Worm (Caenorhabditis elegans): Measurements from ENCODE around the gene K09C8.2.

DNA sequence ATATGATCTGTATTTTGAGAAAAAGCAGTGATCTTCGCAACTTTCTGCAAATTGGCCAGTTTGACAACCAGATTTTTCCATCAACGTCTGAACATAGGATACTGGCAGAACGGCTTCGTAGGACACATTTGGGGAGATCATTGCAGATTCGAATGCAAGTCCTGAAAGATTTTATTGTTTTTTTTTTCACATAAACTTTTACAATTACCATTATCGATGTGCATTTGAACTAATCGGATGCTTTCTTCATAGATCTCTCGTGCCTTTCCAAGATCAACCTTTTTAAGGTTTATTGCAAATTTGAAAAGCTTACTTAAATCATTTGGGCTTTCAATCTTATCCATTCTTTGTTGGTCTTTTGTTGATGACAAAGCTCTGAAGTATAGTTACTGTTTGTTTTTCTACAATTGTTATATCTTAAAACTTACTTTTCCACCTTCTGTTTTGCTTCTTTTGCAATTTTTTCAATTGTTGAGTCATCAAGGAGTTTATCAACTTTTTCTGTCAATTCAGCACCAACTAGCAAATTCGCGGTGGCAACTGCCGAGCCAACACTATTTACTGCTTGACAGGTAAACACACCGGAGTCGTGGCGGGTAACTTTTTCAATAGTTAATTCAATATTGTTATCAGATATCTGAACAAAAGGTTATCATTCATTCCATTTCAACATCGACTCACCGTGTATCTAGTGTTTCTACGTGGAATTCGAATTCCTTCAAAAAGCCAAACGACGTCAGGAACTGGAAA is 17.4 kb downstream of the K09C8.2 start:
- TF ChIP-seq sea-2 (GFP tag; optimal IDR thresholded peaks at IDR 0.05), result no peak
- no peak for TF ChIP-seq fos-1 (tag; optimal IDR thresholded peaks at IDR 0.05)
- no peak for TF ChIP-seq nhr-76 (tag; optimal IDR thresholded peaks at IDR 0.05)
- TF ChIP-seq lin-39 (tag; optimal IDR thresholded peaks at IDR 0.05), result no peak
- no peak for TF ChIP-seq R02D3.7 (tag; optimal IDR thresholded peaks at IDR 0.05)
- no peak for TF ChIP-seq zag-1 (tag; optimal IDR thresholded peaks at IDR 0.05)
- TF ChIP-seq elt-3 (tag; optimal IDR thresholded peaks at IDR 0.05), result no peak
- no peak for TF ChIP-seq elt-2 (tag; optimal IDR thresholded peaks at IDR 0.05)
- no peak for TF ChIP-seq unc-62 (GFP tag; optimal IDR thresholded peaks at IDR 0.05)
- TF ChIP-seq nhr-237 (tag; optimal IDR thresholded peaks at IDR 0.05), result no peak
- TF ChIP-seq daf-12 (tag; optimal IDR thresholded peaks at IDR 0.05), result no peak

Data from whole organism, L3 larva.